Fruit fly (Drosophila melanogaster) whole organism, embryonic: ENCODE data around the gene Trm7-32.

Experiments used
- BEAF-32 ChIP-seq: fragments of 200-800 bp; sonication (Bioruptor generic); optimal IDR thresholded peaks from 3 replicates; lab custom pipeline; 2017; ENCODE audit warnings: missing biosample characterization, missing genetic modification characterization, mild to moderate bottlenecking, moderate library complexity, missing genetic modification reagents
- C15 ChIP-seq: fragments of 200-800 bp; sonication (Bioruptor generic); IDR thresholded peaks from 3 replicates; pipeline ENCODE4 v1.3.6; 2022; ENCODE audit warnings: missing biosample characterization, missing genetic modification characterization
- CG10274 ChIP-seq: fragments of 200-800 bp; sonication (Bioruptor generic); optimal IDR thresholded peaks from 3 replicates; lab custom pipeline; 2017; ENCODE audit warnings: missing biosample characterization, mild to moderate bottlenecking, missing genetic modification characterization
- CG10462 ChIP-seq: fragments of 200-800 bp; sonication (Bioruptor generic); optimal IDR thresholded peaks from 2 replicates; lab custom pipeline; 2016; ENCODE audit warnings: missing biosample characterization, missing genetic modification characterization
- CG14710 ChIP-seq: fragments of 200-800 bp; sonication (Bioruptor generic); optimal IDR thresholded peaks from 3 replicates; lab custom pipeline; 2019; ENCODE audit warnings: missing biosample characterization, mild to moderate bottlenecking, missing genetic modification characterization, moderate library complexity
- CG15514 ChIP-seq: fragments of 200-800 bp; sonication (Bioruptor generic); optimal IDR thresholded peaks from 3 replicates; lab custom pipeline; 2017; ENCODE audit warnings: missing biosample characterization, missing genetic modification characterization, mild to moderate bottlenecking, moderate library complexity, missing genetic modification reagents
- CG15696 ChIP-seq: fragments of 200-800 bp; sonication (Bioruptor generic); optimal IDR thresholded peaks from 2 replicates; lab custom pipeline; 2019; ENCODE audit warnings: missing biosample characterization, mild to moderate bottlenecking, missing genetic modification characterization, moderate library complexity
- CG17802 ChIP-seq: fragments of 200-800 bp; sonication (Bioruptor generic); optimal IDR thresholded peaks from 2 replicates; lab custom pipeline; 2018; ENCODE audit warnings: missing biosample characterization, mild to moderate bottlenecking, missing genetic modification characterization, moderate library complexity
- CG17829 ChIP-seq: fragments of 200-800 bp; optimal IDR thresholded peaks from 2 replicates; lab custom pipeline; 2019; ENCODE audit warnings: missing biosample characterization, mild to moderate bottlenecking, missing genetic modification characterization, moderate library complexity
- CG2712 ChIP-seq: fragments of 200-800 bp; optimal IDR thresholded peaks from 3 replicates; lab custom pipeline; 2019; ENCODE audit warnings: missing biosample characterization, mild to moderate bottlenecking, missing genetic modification characterization, moderate library complexity
- CG34422 ChIP-seq: fragments of 200-800 bp; sonication (Bioruptor generic); IDR thresholded peaks from 3 replicates; pipeline ENCODE4 v1.3.6; 2022; ENCODE audit warnings: missing biosample characterization, missing genetic modification characterization
- CG4617 ChIP-seq: fragments of 200-800 bp; sonication (Bioruptor generic); optimal IDR thresholded peaks from 3 replicates; lab custom pipeline; 2016; ENCODE audit warnings: missing biosample characterization, missing genetic modification characterization, borderline replicate concordance
- CG6689 ChIP-seq: fragments of 200-800 bp; sonication (Bioruptor generic); IDR thresholded peaks from 2 replicates; pipeline ENCODE4 v1.3.6; 2022; ENCODE audit warnings: missing biosample characterization, missing genetic modification characterization
- CG6791 ChIP-seq: fragments of 200-800 bp; sonication (Bioruptor generic); IDR thresholded peaks from 3 replicates; pipeline ENCODE4 v1.3.6; 2022; ENCODE audit warnings: missing biosample characterization, missing genetic modification characterization; ENCODE audit not compliant: partially characterized antibody
- CG7372 ChIP-seq: fragments of 200-800 bp; sonication (Bioruptor generic); IDR thresholded peaks from 2 replicates; pipeline ENCODE4 v1.3.6; 2022; ENCODE audit warnings: missing biosample characterization, missing genetic modification characterization
- CG7786 ChIP-seq: fragments of 200-800 bp; sonication (Bioruptor generic); optimal IDR thresholded peaks from 2 replicates; lab custom pipeline; 2016; ENCODE audit warnings: missing biosample characterization, missing genetic modification characterization
- Dek ChIP-seq: fragments of 200-800 bp; sonication (Bioruptor generic); optimal IDR thresholded peaks from 3 replicates; lab custom pipeline; 2019; ENCODE audit warnings: missing biosample characterization, mild to moderate bottlenecking, missing genetic modification characterization, moderate library complexity
- Dfd ChIP-seq, 2 experiments: fragments of >200 bp; optimal IDR thresholded peaks; 2 replicates each; lab custom pipeline; 2017; ENCODE audit warnings: missing biosample characterization in 2 of 2, missing genetic modification characterization in 2 of 2
- Dll ChIP-seq: fragments of 200-800 bp; sonication (Bioruptor generic); IDR thresholded peaks from 4 replicates; pipeline ENCODE4 v1.3.6; 2022; ENCODE audit warnings: missing biosample characterization, missing genetic modification characterization; ENCODE audit not compliant: partially characterized antibody
- Drgx ChIP-seq: fragments of 200-800 bp; sonication (Bioruptor generic); IDR thresholded peaks from 2 replicates; pipeline ENCODE4 v1.3.6; 2022; ENCODE audit warnings: missing biosample characterization, missing genetic modification characterization
- Eip74EF ChIP-seq, 2 experiments: fragments of 200-800 bp in 1 of 2; fragments of >200 bp in 1 of 2; sonication (Bioruptor generic) in 1 of 2; optimal IDR thresholded peaks; 2 replicates each; lab custom pipeline; 2017 to 2019; ENCODE audit warnings: missing biosample characterization in 2 of 2, missing genetic modification characterization in 2 of 2, mild to moderate bottlenecking in 1 of 2, moderate library complexity in 1 of 2
- Ets65A ChIP-seq: fragments of 200-800 bp; sonication (Bioruptor generic); peaks from one replicate; lab custom pipeline; 2016; ENCODE audit warnings: missing biosample characterization, missing genetic modification characterization
- Ets97D ChIP-seq: fragments of 200-800 bp; sonication (Bioruptor generic); optimal IDR thresholded peaks from 3 replicates; lab custom pipeline; 2016; ENCODE audit warnings: missing biosample characterization, missing genetic modification characterization
- Meics ChIP-seq: fragments of 200-800 bp; sonication (Bioruptor generic); optimal IDR thresholded peaks from 2 replicates; lab custom pipeline; 2017; ENCODE audit warnings: missing biosample characterization, mild to moderate bottlenecking, missing genetic modification characterization
- Oaz ChIP-seq: fragments of 200-800 bp; sonication (Bioruptor generic); IDR thresholded peaks from 2 replicates; pipeline ENCODE4 v1.3.6; 2022; ENCODE audit warnings: missing biosample characterization, missing genetic modification characterization
- Pdp1 ChIP-seq, 2 experiments: fragments of 200-800 bp; sonication (Bioruptor generic); optimal IDR thresholded peaks; 3 replicates each; lab custom pipeline; 2016; ENCODE audit warnings: missing biosample characterization in 2 of 2, missing genetic modification characterization in 2 of 2, mild to moderate bottlenecking in 1 of 2, moderate library complexity in 1 of 2
- Sin3A ChIP-seq: fragments of >200 bp; optimal IDR thresholded peaks from 2 replicates; lab custom pipeline; 2018
- Six4 ChIP-seq: fragments of 200-800 bp; sonication (Bioruptor generic); optimal IDR thresholded peaks from 2 replicates; lab custom pipeline; 2016; ENCODE audit warnings: missing biosample characterization, missing genetic modification characterization
- TFAM ChIP-seq: fragments of 200-800 bp; sonication (Bioruptor generic); optimal IDR thresholded peaks from 2 replicates; lab custom pipeline; 2017; ENCODE audit warnings: missing biosample characterization, missing genetic modification characterization, inconsistent platforms
- al ChIP-seq: fragments of 200-800 bp; sonication (Bioruptor generic); IDR thresholded peaks from 2 replicates; pipeline ENCODE4 v1.3.6; 2022; ENCODE audit warnings: missing biosample characterization, missing genetic modification characterization
- aop ChIP-seq: fragments of 200-800 bp; sonication (Bioruptor generic); IDR thresholded peaks from 2 replicates; pipeline ENCODE4 v1.3.6; 2022; ENCODE audit warnings: missing biosample characterization, missing genetic modification characterization
- bbx ChIP-seq: fragments of 200-800 bp; sonication (Bioruptor generic); IDR thresholded peaks from 2 replicates; pipeline ENCODE4 v1.3.6; 2022; ENCODE audit warnings: missing biosample characterization, missing genetic modification characterization; ENCODE audit not compliant: partially characterized antibody
- cad ChIP-seq: fragments of >200 bp; optimal IDR thresholded peaks from 2 replicates; lab custom pipeline; 2017; ENCODE audit warnings: missing biosample characterization, missing genetic modification characterization
- cg ChIP-seq: fragments of 200-800 bp; sonication (Bioruptor generic); optimal IDR thresholded peaks from 3 replicates; lab custom pipeline; 2019; ENCODE audit warnings: missing biosample characterization, mild to moderate bottlenecking, missing genetic modification characterization, moderate library complexity
- chif ChIP-seq, 2 experiments: fragments of 200-800 bp; sonication (Bioruptor generic); optimal IDR thresholded peaks; 3 replicates each; lab custom pipeline; 2016; ENCODE audit warnings: missing biosample characterization in 2 of 2, missing genetic modification characterization in 2 of 2
- ems ChIP-seq: fragments of 200-800 bp; sonication (Bioruptor generic); optimal IDR thresholded peaks from 3 replicates; lab custom pipeline; 2016; ENCODE audit warnings: missing biosample characterization, missing genetic modification characterization
- fu2 ChIP-seq: fragments of 200-800 bp; sonication (Bioruptor generic); optimal IDR thresholded peaks from 2 replicates; lab custom pipeline; 2016; ENCODE audit warnings: missing biosample characterization, missing genetic modification characterization
- gem ChIP-seq: fragments of 200-800 bp; sonication (Bioruptor generic); optimal IDR thresholded peaks from 2 replicates; lab custom pipeline; 2019; ENCODE audit warnings: missing biosample characterization, mild to moderate bottlenecking, missing genetic modification characterization, moderate library complexity
- p53 ChIP-seq: fragments of 200-800 bp; sonication (Bioruptor generic); optimal IDR thresholded peaks from 2 replicates; lab custom pipeline; 2016; ENCODE audit warnings: missing biosample characterization, missing genetic modification characterization
- pb ChIP-seq: fragments of 200-800 bp; sonication (Bioruptor generic); optimal IDR thresholded peaks from 3 replicates; lab custom pipeline; 2016; ENCODE audit warnings: missing biosample characterization, missing genetic modification characterization
- psq ChIP-seq: fragments of 200-800 bp; sonication (Bioruptor generic); optimal IDR thresholded peaks from 2 replicates; lab custom pipeline; 2017; ENCODE audit warnings: missing biosample characterization, missing genetic modification characterization
- ranshi ChIP-seq: fragments of 200-800 bp; sonication (Bioruptor generic); IDR thresholded peaks from 2 replicates; pipeline ENCODE4 v1.3.6; 2022; ENCODE audit warnings: missing biosample characterization, missing genetic modification characterization
- scrt ChIP-seq: fragments of 200-800 bp; sonication (Bioruptor generic); optimal IDR thresholded peaks from 2 replicates; lab custom pipeline; 2018; ENCODE audit warnings: missing biosample characterization, mild to moderate bottlenecking, missing genetic modification characterization, moderate library complexity
- seq ChIP-seq: fragments of 200-800 bp; sonication (Bioruptor generic); IDR thresholded peaks from 2 replicates; pipeline ENCODE4 v1.3.6; 2022; ENCODE audit warnings: missing biosample characterization, missing genetic modification characterization
- sima ChIP-seq: fragments of 200-800 bp; sonication (Bioruptor generic); optimal IDR thresholded peaks from 2 replicates; lab custom pipeline; 2016; ENCODE audit warnings: missing biosample characterization, missing genetic modification characterization
- sr ChIP-seq: fragments of 200-800 bp; sonication (Bioruptor generic); IDR thresholded peaks from 3 replicates; pipeline ENCODE4 v1.3.6; 2022; ENCODE audit warnings: missing biosample characterization, missing genetic modification characterization
- ssp ChIP-seq: fragments of 200-800 bp; sonication (Bioruptor generic); IDR thresholded peaks from 2 replicates; pipeline ENCODE4 v1.3.6; 2022; ENCODE audit warnings: missing biosample characterization, missing genetic modification characterization
- sug ChIP-seq: fragments of 200-800 bp; optimal IDR thresholded peaks from 2 replicates; lab custom pipeline; 2019; ENCODE audit warnings: missing biosample characterization, mild to moderate bottlenecking, missing genetic modification characterization, moderate library complexity
- zfh1 ChIP-seq: fragments of 200-800 bp; sonication (Bioruptor generic); IDR thresholded peaks from 3 replicates; pipeline ENCODE4 v1.3.6; 2022; ENCODE audit warnings: missing biosample characterization, missing genetic modification characterization

Gene Trm7-32

dm6 chr3R:16996059-16996959 lies 44.2 kb upstream of the Trm7-32 start, which contains the start of the genes EMC2A and CG3534 (continued):
- TF ChIP-seq BEAF-32 (GFP tag; lab: Kevin White, UChicago), result peak; percentile 10
- peak; percentile 14; the same call in 1 of the 2 replicates for TF ChIP-seq CG6689 (GFP tag; lab: Robert Waterston, UW)
- no peak for TF ChIP-seq pb (GFP tag; lab: Kevin White, UChicago)
- TF ChIP-seq scrt (GFP tag; lab: Kevin White, UChicago), result no peak
- 0 out of 2 replicates have a peak, but pooled peaks have one; percentile 31 for TF ChIP-seq Drgx (GFP tag; lab: Robert Waterston, UW)
- peak; percentile 20 for TF ChIP-seq sug (tag; lab: Kevin White, UChicago)
- TF ChIP-seq cg (GFP tag; lab: Kevin White, UChicago), result no peak
- 0 out of 4 replicates have a peak, but pooled peaks have one; percentile 16 for TF ChIP-seq Dll
- no peak for TF ChIP-seq sima (GFP tag; lab: Kevin White, UChicago)
- TF ChIP-seq CG7786 (GFP tag; lab: Kevin White, UChicago), result no peak
- no peak for TF ChIP-seq Dfd (GFP tag; optimal IDR thresholded peaks at IDR 0.05; lab: Kevin White, UChicago)
- peak; percentile 33 for TF ChIP-seq Meics (GFP tag; lab: Kevin White, UChicago)
- peak; percentile 49 for TF ChIP-seq CG14710
- TF ChIP-seq Pdp1 (GFP tag; optimal IDR thresholded peaks at IDR 0.05; lab: Kevin White, UChicago), result peak; percentile 18 to 26
- TF ChIP-seq aop (GFP tag; lab: Robert Waterston, UW), result no peak
- no peak for TF ChIP-seq TFAM (GFP tag; lab: Kevin White, UChicago)
- TF ChIP-seq cad, result no peak
- TF ChIP-seq Oaz (GFP tag; lab: Robert Waterston, UW), result no peak
- peak; percentile 2 for TF ChIP-seq CG15696 (tag; lab: Kevin White, UChicago)
- peak; percentile 24 for TF ChIP-seq Six4 (GFP tag; lab: Kevin White, UChicago)
- TF ChIP-seq CG10462 (GFP tag; lab: Kevin White, UChicago), result no peak
- no peak for TF ChIP-seq ssp
- TF ChIP-seq CG2712 (tag; lab: Kevin White, UChicago), result peak; percentile 57
- TF ChIP-seq CG4617 (GFP tag; lab: Kevin White, UChicago), result peak; percentile 15
- no peak for TF ChIP-seq chif (GFP tag; optimal IDR thresholded peaks at IDR 0.05; lab: Kevin White, UChicago)
- TF ChIP-seq CG17802 (tag; lab: Kevin White, UChicago), result no peak
- TF ChIP-seq Dek, result peak; percentile 12
- TF ChIP-seq ranshi (GFP tag; lab: Robert Waterston, UW), result 0 out of 2 replicates have a peak, but pooled peaks have one; percentile 47
- TF ChIP-seq Ets97D (GFP tag; lab: Kevin White, UChicago), result peak; percentile 34
- TF ChIP-seq Eip74EF (GFP tag; optimal IDR thresholded peaks at IDR 0.05; lab: Kevin White, UChicago), result peak in 1 of 2 experiments; percentile 56
- no peak for TF ChIP-seq gem (tag; lab: Kevin White, UChicago)
- no peak for TF ChIP-seq fu2 (GFP tag; lab: Kevin White, UChicago)
- TF ChIP-seq psq, result no peak
- TF ChIP-seq sr, result no peak
- peak; percentile 59 for TF ChIP-seq Sin3A (lab: Kevin White, UChicago)
- TF ChIP-seq ems (GFP tag; lab: Kevin White, UChicago), result peak; percentile 25
- no peak for TF ChIP-seq seq
- TF ChIP-seq bbx, result peak; percentile 16; the same call in 1 of the 2 replicates
- TF ChIP-seq CG7372 (GFP tag; lab: Robert Waterston, UW), result 0 out of 2 replicates have a peak, but pooled peaks have one; percentile 17
- no peak for TF ChIP-seq al (GFP tag; lab: Robert Waterston, UW)
- TF ChIP-seq C15 (GFP tag; lab: Robert Waterston, UW), result no peak
- TF ChIP-seq CG34422, result no peak
- peak; percentile 51 for TF ChIP-seq CG17829 (tag; lab: Kevin White, UChicago)
- no peak for TF ChIP-seq CG6791 (GFP tag; lab: Robert Waterston, UW)
- no peak for TF ChIP-seq CG10274 (GFP tag; lab: Kevin White, UChicago)
- no peak for TF ChIP-seq zfh1
- TF ChIP-seq Ets65A (GFP tag; lab: Kevin White, UChicago), result no peak
- TF ChIP-seq CG15514 (GFP tag; lab: Kevin White, UChicago), result peak; percentile 57
- peak; percentile 10 for TF ChIP-seq p53 (GFP tag; lab: Kevin White, UChicago)
